Fruit fly (Drosophila melanogaster) whole organism, wandering third instar larva: Measurements from ENCODE around the gene IFT57.

Experiments used
- Abd-B ChIP-seq: fragments of >200 bp; optimal IDR thresholded peaks from 2 replicates; lab custom pipeline; 2017; ENCODE audit warnings: missing biosample characterization, missing genetic modification characterization
- CrebA ChIP-seq: fragments of 200-800 bp; sonication (Bioruptor generic); optimal IDR thresholded peaks from 2 replicates; lab custom pipeline; 2016; ENCODE audit warnings: missing biosample characterization, mild to moderate bottlenecking, missing genetic modification characterization, borderline replicate concordance
- Dfd ChIP-seq: fragments of >200 bp; optimal IDR thresholded peaks from 2 replicates; lab custom pipeline; 2017; ENCODE audit warnings: missing biosample characterization, missing genetic modification characterization
- Jra ChIP-seq: sonication (Bioruptor generic); optimal IDR thresholded peaks from 2 replicates; lab custom pipeline; 2016; ENCODE audit warnings: missing biosample characterization, missing genetic modification characterization
- Mio ChIP-seq: sonication (Bioruptor generic); optimal IDR thresholded peaks from 2 replicates; lab custom pipeline; 2016; ENCODE audit warnings: missing biosample characterization, missing genetic modification characterization
- dmrt93B ChIP-seq: fragments of 200-800 bp; sonication (Bioruptor generic); optimal IDR thresholded peaks from 2 replicates; lab custom pipeline; 2018; ENCODE audit warnings: missing biosample characterization, mild to moderate bottlenecking, missing genetic modification characterization
- h ChIP-seq: fragments of 200-800 bp; sonication (Bioruptor generic); optimal IDR thresholded peaks from 3 replicates; lab custom pipeline; 2016; ENCODE audit warnings: missing biosample characterization, mild to moderate bottlenecking, missing genetic modification characterization
- lola ChIP-seq: fragments of >200 bp; optimal IDR thresholded peaks from 2 replicates; lab custom pipeline; 2017; ENCODE audit warnings: missing biosample characterization, missing genetic modification characterization

dm6 chr2L:3575679-3576442, 45.3 kb downstream of the IFT57 start, which contains the start of gene CG43815:
- TF ChIP-seq Jra (GFP tag; lab: Kevin White, UChicago) (no peak), dmrt93B (GFP tag; lab: Kevin White, UChicago) (no peak), Abd-B (GFP tag; lab: Kevin White, UChicago) (no peak), h (GFP tag; lab: Kevin White, UChicago) (peak; percentile 12), Dfd (GFP tag; lab: Kevin White, UChicago) (no peak), Mio (GFP tag; lab: Kevin White, UChicago) (no peak), lola (GFP tag; lab: Kevin White, UChicago) (no peak), CrebA (GFP tag; lab: Kevin White, UChicago) (no peak)
